Worm (Caenorhabditis elegans) whole organism, mixed stage, embryonic: ENCODE measurements around the gene tars-1.

Source experiments
- M03D4.4 ChIP-seq: sonication (generic microtip); optimal IDR thresholded peaks from 2 replicates; lab custom pipeline; 2017; ENCODE audit warnings: mild to moderate bottlenecking, missing genetic modification characterization, missing compliant biosample characterization
- blmp-1 ChIP-seq: fragments of 150-350 bp; optimal IDR thresholded peaks from 2 replicates; lab custom pipeline; 2014; ENCODE audit warnings: missing biosample characterization, missing genetic modification characterization
- ceh-39 ChIP-seq: fragments of 150-350 bp; optimal IDR thresholded peaks from 2 replicates; lab custom pipeline; 2014; ENCODE audit warnings: missing biosample characterization, missing genetic modification characterization
- ceh-43 ChIP-seq: fragments of 200-800 bp; sonication (Bioruptor generic); optimal IDR thresholded peaks from 2 replicates; lab custom pipeline; 2018; ENCODE audit warnings: mild to moderate bottlenecking, missing genetic modification characterization, moderate library complexity, missing compliant biosample characterization
- ceh-83 ChIP-seq: fragments of 200-800 bp; sonication (Bioruptor generic); optimal IDR thresholded peaks from 2 replicates; lab custom pipeline; 2018; ENCODE audit warnings: mild to moderate bottlenecking, missing genetic modification characterization, missing compliant biosample characterization
- ces-1 ChIP-seq: fragments of 150-350 bp; optimal IDR thresholded peaks from 2 replicates; lab custom pipeline; 2014; ENCODE audit warnings: missing biosample characterization, missing genetic modification reagents, missing genetic modification characterization
- cnd-1 ChIP-seq: fragments of 200-800 bp; sonication (Bioruptor generic); optimal IDR thresholded peaks from 2 replicates; lab custom pipeline; 2018; ENCODE audit warnings: mild to moderate bottlenecking, missing genetic modification characterization, missing compliant biosample characterization
- drap-1 ChIP-seq: fragments of 200-800 bp; sonication (Bioruptor generic); optimal IDR thresholded peaks from 3 replicates; lab custom pipeline; 2018; ENCODE audit warnings: mild to moderate bottlenecking, missing genetic modification characterization, missing compliant biosample characterization
- elt-1 ChIP-seq: sonication (generic microtip); optimal IDR thresholded peaks from 2 replicates; lab custom pipeline; 2017; ENCODE audit warnings: missing genetic modification characterization, mild to moderate bottlenecking, missing compliant biosample characterization, antibody characterized with exemption, moderate library complexity, borderline replicate concordance; ENCODE audit not compliant: insufficient read depth
- elt-3 ChIP-seq: fragments of 150-350 bp; optimal IDR thresholded peaks from 2 replicates; lab custom pipeline; 2014; ENCODE audit warnings: missing biosample characterization, missing genetic modification characterization
- ham-2 ChIP-seq: fragments of 200-800 bp; sonication (Bioruptor generic); optimal IDR thresholded peaks from 2 replicates; lab custom pipeline; 2018; ENCODE audit warnings: mild to moderate bottlenecking, missing genetic modification characterization, missing compliant biosample characterization
- hlh-1 ChIP-seq: fragments of 150-350 bp; optimal IDR thresholded peaks from 2 replicates; lab custom pipeline; 2014; ENCODE audit warnings: missing biosample characterization, missing genetic modification reagents, missing genetic modification characterization
- lin-13 ChIP-seq: fragments of 150-350 bp; optimal IDR thresholded peaks from 2 replicates; lab custom pipeline; 2014; ENCODE audit warnings: missing biosample characterization, missing genetic modification characterization
- lin-32 ChIP-seq: fragments of 200-800 bp; sonication (Bioruptor generic); optimal IDR thresholded peaks from 2 replicates; lab custom pipeline; 2018; ENCODE audit warnings: mild to moderate bottlenecking, missing genetic modification characterization, missing compliant biosample characterization
- lsy-2 ChIP-seq: fragments of 150-350 bp; optimal IDR thresholded peaks from 2 replicates; lab custom pipeline; 2014; ENCODE audit warnings: missing biosample characterization, missing genetic modification characterization
- mep-1 ChIP-seq: fragments of 150-350 bp; optimal IDR thresholded peaks from 2 replicates; lab custom pipeline; 2017; ENCODE audit warnings: missing biosample characterization, missing genetic modification reagents, missing genetic modification characterization, inconsistent platforms
- nhr-12 ChIP-seq: fragments of 150-350 bp; optimal IDR thresholded peaks from 2 replicates; lab custom pipeline; 2014; ENCODE audit warnings: missing biosample characterization, missing genetic modification characterization
- nhr-2 ChIP-seq: fragments of 150-350 bp; optimal IDR thresholded peaks from 2 replicates; lab custom pipeline; 2014; ENCODE audit warnings: missing biosample characterization, missing genetic modification characterization
- nhr-237 ChIP-seq: fragments of 150-350 bp; optimal IDR thresholded peaks from 2 replicates; lab custom pipeline; 2014; ENCODE audit warnings: missing biosample characterization, missing genetic modification characterization
- nhr-28 ChIP-seq: fragments of 150-350 bp; optimal IDR thresholded peaks from 2 replicates; lab custom pipeline; 2014; ENCODE audit warnings: missing biosample characterization, missing genetic modification characterization
- nhr-76 ChIP-seq: sonication (generic microtip); optimal IDR thresholded peaks from 2 replicates; lab custom pipeline; 2017; ENCODE audit warnings: missing biosample characterization, missing genetic modification characterization
- sem-2 ChIP-seq: fragments of 200-800 bp; sonication (Bioruptor generic); optimal IDR thresholded peaks from 2 replicates; lab custom pipeline; 2018; ENCODE audit warnings: mild to moderate bottlenecking, missing genetic modification characterization, missing compliant biosample characterization
- snpc-4 ChIP-seq: fragments of 150-350 bp; optimal IDR thresholded peaks from 2 replicates; lab custom pipeline; 2014; ENCODE audit warnings: missing biosample characterization, missing genetic modification characterization
- sptf-1 ChIP-seq: sonication (generic microtip); optimal IDR thresholded peaks from 2 replicates; lab custom pipeline; 2017; ENCODE audit warnings: mild to moderate bottlenecking, missing genetic modification characterization, moderate library complexity, missing compliant biosample characterization
- tbx-8 ChIP-seq: fragments of 200-800 bp; sonication (Bioruptor generic); optimal IDR thresholded peaks from 2 replicates; lab custom pipeline; 2018; ENCODE audit warnings: mild to moderate bottlenecking, missing genetic modification characterization, moderate library complexity, missing compliant biosample characterization
- unc-120 ChIP-seq: sonication (generic microtip); optimal IDR thresholded peaks from 2 replicates; lab custom pipeline; 2017; ENCODE audit warnings: missing genetic modification characterization, missing compliant biosample characterization; ENCODE audit not compliant: poor library complexity, severe bottlenecking
- unc-39 ChIP-seq: fragments of 150-350 bp; optimal IDR thresholded peaks from 2 replicates; lab custom pipeline; 2014; ENCODE audit warnings: missing biosample characterization, missing genetic modification characterization
- unc-62 ChIP-seq: fragments of 150-350 bp; optimal IDR thresholded peaks from 2 replicates; lab custom pipeline; 2014; ENCODE audit warnings: missing biosample characterization, missing genetic modification reagents, missing genetic modification characterization
- zip-8 ChIP-seq: fragments of 150-350 bp; optimal IDR thresholded peaks from 2 replicates; lab custom pipeline; 2014; ENCODE audit warnings: missing biosample characterization, missing genetic modification characterization
- ztf-11 ChIP-seq: fragments of 150-350 bp; optimal IDR thresholded peaks from 2 replicates; lab custom pipeline; 2014; ENCODE audit warnings: missing biosample characterization, missing genetic modification characterization

Gene tars-1

DNA sequence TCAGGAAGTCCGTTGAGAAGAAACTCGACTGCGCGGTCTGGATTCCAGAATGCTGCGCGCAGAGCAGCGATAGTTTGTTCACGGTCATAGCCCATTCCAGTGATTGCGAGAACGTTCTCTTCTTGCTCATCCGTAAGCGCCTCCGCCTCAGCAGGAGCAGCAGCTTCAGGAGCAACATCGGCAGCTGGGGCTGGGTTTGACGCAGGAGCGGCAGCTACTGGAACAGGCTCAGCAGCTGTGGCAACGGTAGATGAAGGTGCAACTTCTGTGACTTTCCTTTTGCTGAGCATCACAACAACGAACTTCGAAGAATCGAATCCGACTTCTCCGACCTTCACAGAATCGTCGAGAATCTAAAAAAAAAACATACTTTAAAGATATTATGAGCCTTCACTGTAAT, 43.3 kb downstream of the tars-1 start:
- TF ChIP-seq hlh-1 (tag; lab: Kevin White, UChicago): no peak
- TF ChIP-seq lin-13 (tag; lab: Kevin White, UChicago): no peak
- no peak for TF ChIP-seq nhr-28
- TF ChIP-seq snpc-4 (tag; lab: Kevin White, UChicago): no peak
- TF ChIP-seq nhr-237 (tag; lab: Kevin White, UChicago): no peak
- no peak for TF ChIP-seq elt-3
- TF ChIP-seq mep-1: no peak
- TF ChIP-seq unc-39 (tag; lab: Kevin White, UChicago): no peak
- TF ChIP-seq tbx-8: no peak
- TF ChIP-seq ces-1 (GFP tag; lab: Kevin White, UChicago): no peak
- TF ChIP-seq unc-62: no peak
- no peak for TF ChIP-seq sptf-1
- no peak for TF ChIP-seq M03D4.4 (tag; lab: Kevin White, UChicago)
- no peak for TF ChIP-seq drap-1
- TF ChIP-seq nhr-12 (tag; lab: Kevin White, UChicago): no peak
- TF ChIP-seq unc-120 (tag; lab: Kevin White, UChicago): no peak
- TF ChIP-seq ceh-39 (tag; lab: Kevin White, UChicago): no peak

DNA sequence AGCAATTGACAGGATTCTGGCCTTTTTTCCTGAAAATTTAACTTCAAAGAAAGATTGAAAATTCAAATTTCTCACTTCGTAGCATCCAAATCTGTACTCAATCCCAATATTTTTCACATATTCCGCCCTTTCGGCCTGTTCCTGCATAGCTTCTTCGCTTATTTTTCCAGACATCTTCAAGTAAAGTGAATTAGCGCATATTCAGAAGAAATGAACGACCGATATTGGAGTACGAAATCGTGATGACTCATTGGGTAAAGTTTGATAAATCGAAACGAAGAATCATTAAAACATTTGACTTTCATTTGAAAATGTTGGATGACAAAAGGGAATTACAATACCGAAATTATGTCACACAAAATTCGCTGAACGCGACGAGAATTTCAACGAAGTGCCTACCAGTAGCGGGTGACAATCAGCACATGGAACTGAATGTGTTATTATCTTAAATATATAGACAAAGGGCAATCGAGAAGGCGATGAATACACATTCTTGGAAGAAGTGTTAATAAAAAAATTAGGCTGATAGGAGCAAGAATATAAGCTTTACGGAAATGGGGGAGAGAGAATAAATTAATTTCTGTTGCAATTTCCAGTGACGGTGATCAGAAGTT, 44.4 kb downstream of the tars-1 start, which contains the start of gene coa-7:
Gene coa-7, minus strand, starts transcription at position 174 of the 614 bp plus-strand sequence.
- TF ChIP-seq elt-3: no peak
- TF ChIP-seq lsy-2 (tag; lab: Kevin White, UChicago): no peak
- no peak for TF ChIP-seq tbx-8
- TF ChIP-seq sem-2 (GFP tag; lab: Kevin White, UChicago): no peak
- TF ChIP-seq ces-1 (GFP tag; lab: Kevin White, UChicago): no peak
- TF ChIP-seq nhr-28: no peak
- no peak for TF ChIP-seq ceh-43
- no peak for TF ChIP-seq sptf-1
- TF ChIP-seq nhr-76 (tag; lab: Kevin White, UChicago): no peak
- no peak for TF ChIP-seq nhr-2 (tag; lab: Kevin White, UChicago)
- TF ChIP-seq ceh-39 (tag; lab: Kevin White, UChicago): no peak
- no peak for TF ChIP-seq elt-1
- no peak for TF ChIP-seq zip-8 (tag; lab: Kevin White, UChicago)
- TF ChIP-seq cnd-1 (tag; lab: Kevin White, UChicago): no peak

ce11 chrII:11649239-11649638, 46.2 kb downstream of the tars-1 start:
- no peak for TF ChIP-seq ceh-43
- no peak for TF ChIP-seq ceh-83 (GFP tag; lab: Kevin White, UChicago)
- no peak for TF ChIP-seq ztf-11 (tag; lab: Kevin White, UChicago)
- no peak for TF ChIP-seq nhr-28
- TF ChIP-seq blmp-1 (tag; lab: Kevin White, UChicago): no peak
- TF ChIP-seq ces-1 (GFP tag; lab: Kevin White, UChicago): no peak
- TF ChIP-seq mep-1: no peak
- TF ChIP-seq zip-8 (tag; lab: Kevin White, UChicago): no peak
- no peak for TF ChIP-seq ham-2
- TF ChIP-seq nhr-76 (tag; lab: Kevin White, UChicago): no peak
- TF ChIP-seq sptf-1: no peak
- no peak for TF ChIP-seq ceh-39 (tag; lab: Kevin White, UChicago)

DNA sequence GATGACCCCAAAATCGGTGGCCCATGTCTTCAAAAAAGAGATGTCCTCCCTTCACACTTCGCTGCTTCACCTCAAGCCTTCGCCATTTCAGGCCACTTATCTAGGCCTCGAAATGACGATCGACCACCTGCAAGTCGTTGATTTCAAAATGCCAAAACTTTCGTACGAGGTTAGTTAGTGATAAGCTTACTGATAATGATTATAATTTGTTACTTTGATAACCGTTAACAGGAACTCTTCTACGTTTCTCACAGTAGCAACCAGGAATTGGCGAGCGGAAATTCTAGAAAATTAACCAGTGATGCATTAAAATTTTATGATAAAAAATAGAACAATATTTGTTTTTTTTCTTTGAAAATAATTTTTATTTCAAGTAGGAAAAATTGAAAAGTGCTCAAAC, 48.6 kb downstream of the tars-1 start:
- TF ChIP-seq ces-1 (GFP tag; lab: Kevin White, UChicago) (no peak), cnd-1 (tag; lab: Kevin White, UChicago) (no peak), sptf-1 (no peak), zip-8 (tag; lab: Kevin White, UChicago) (no peak), lin-32 (no peak), unc-120 (tag; lab: Kevin White, UChicago) (no peak), mep-1 (no peak), M03D4.4 (tag; lab: Kevin White, UChicago) (no peak)

- no peak for TF ChIP-seq ceh-83 (GFP tag; lab: Kevin White, UChicago)
- no peak for TF ChIP-seq nhr-12 (tag; lab: Kevin White, UChicago)
- TF ChIP-seq, all 35 proteins: peak for 0
These were observed 49.1 kb downstream of the tars-1 start, which contains the start of gene ghi-1 for ce11 chrII:11646276-11646797. Gene ghi-1, plus strand, starts transcription at chrII:11646747.
